Fruit fly (Drosophila melanogaster) whole organism, embryonic: Measurements from ENCODE around the gene Fie.

Experiments
- Abd-B ChIP-seq: fragments of 200-800 bp; sonication (Bioruptor generic); optimal IDR thresholded peaks from 2 replicates; lab custom pipeline; 2018; ENCODE audit warnings: missing biosample characterization, mild to moderate bottlenecking, missing genetic modification characterization, moderate library complexity
- CG10979 ChIP-seq: fragments of 200-800 bp; sonication (Bioruptor generic); optimal IDR thresholded peaks from 2 replicates; lab custom pipeline; 2018; ENCODE audit warnings: missing biosample characterization, mild to moderate bottlenecking, missing genetic modification characterization, moderate library complexity
- CG32532 ChIP-seq: fragments of 200-800 bp; sonication (Bioruptor generic); IDR thresholded peaks from 2 replicates; pipeline ENCODE4 v1.3.6; 2022; ENCODE audit warnings: missing biosample characterization, missing genetic modification characterization
- bbx ChIP-seq: fragments of 200-800 bp; sonication (Bioruptor generic); IDR thresholded peaks from 2 replicates; pipeline ENCODE4 v1.3.6; 2022; ENCODE audit warnings: missing biosample characterization, missing genetic modification characterization; ENCODE audit not compliant: partially characterized antibody
- tap ChIP-seq: fragments of 200-800 bp; optimal IDR thresholded peaks from 3 replicates; lab custom pipeline; 2019; ENCODE audit warnings: missing biosample characterization, mild to moderate bottlenecking, missing genetic modification characterization, moderate library complexity

dm6 chr3L:3848687-3849270 lies 43.6 kb upstream of the Fie start:
- TF ChIP-seq CG32532 (GFP tag; lab: Robert Waterston, UW): no peak
- TF ChIP-seq Abd-B: no peak
- no peak for TF ChIP-seq CG10979 (tag; lab: Kevin White, UChicago)
- no peak for TF ChIP-seq tap (tag; lab: Kevin White, UChicago)
- no peak for TF ChIP-seq bbx (GFP tag; lab: Robert Waterston, UW)
